Worm (Caenorhabditis elegans) whole organism, L2 larva: ENCODE data around the gene srx-86.

Source experiments
- alr-1 ChIP-seq: fragments of 150-350 bp; optimal IDR thresholded peaks from 2 replicates; lab custom pipeline; 2014; ENCODE audit warnings: missing biosample characterization, missing genetic modification characterization
- elt-3 ChIP-seq: sonication (generic microtip); optimal IDR thresholded peaks from 2 replicates; lab custom pipeline; 2017; ENCODE audit warnings: missing biosample characterization, missing genetic modification characterization
- lin-39 ChIP-seq: fragments of 150-350 bp; optimal IDR thresholded peaks from 2 replicates; lab custom pipeline; 2014; ENCODE audit warnings: missing biosample characterization, missing genetic modification reagents, missing genetic modification characterization
- nhr-237 ChIP-seq: fragments of 150-350 bp; optimal IDR thresholded peaks from 2 replicates; lab custom pipeline; 2014; ENCODE audit warnings: missing biosample characterization, missing genetic modification characterization
- peb-1 ChIP-seq: fragments of 150-350 bp; optimal IDR thresholded peaks from 2 replicates; lab custom pipeline; 2014; ENCODE audit warnings: missing biosample characterization, missing genetic modification characterization
- ztf-1 ChIP-seq: fragments of 200-800 bp; sonication (Bioruptor generic); conservative IDR thresholded peaks from 2 replicates; pipeline ENCODE4 v1.3.6; 2022; ENCODE audit warnings: missing genetic modification characterization, missing compliant biosample characterization

DNA sequence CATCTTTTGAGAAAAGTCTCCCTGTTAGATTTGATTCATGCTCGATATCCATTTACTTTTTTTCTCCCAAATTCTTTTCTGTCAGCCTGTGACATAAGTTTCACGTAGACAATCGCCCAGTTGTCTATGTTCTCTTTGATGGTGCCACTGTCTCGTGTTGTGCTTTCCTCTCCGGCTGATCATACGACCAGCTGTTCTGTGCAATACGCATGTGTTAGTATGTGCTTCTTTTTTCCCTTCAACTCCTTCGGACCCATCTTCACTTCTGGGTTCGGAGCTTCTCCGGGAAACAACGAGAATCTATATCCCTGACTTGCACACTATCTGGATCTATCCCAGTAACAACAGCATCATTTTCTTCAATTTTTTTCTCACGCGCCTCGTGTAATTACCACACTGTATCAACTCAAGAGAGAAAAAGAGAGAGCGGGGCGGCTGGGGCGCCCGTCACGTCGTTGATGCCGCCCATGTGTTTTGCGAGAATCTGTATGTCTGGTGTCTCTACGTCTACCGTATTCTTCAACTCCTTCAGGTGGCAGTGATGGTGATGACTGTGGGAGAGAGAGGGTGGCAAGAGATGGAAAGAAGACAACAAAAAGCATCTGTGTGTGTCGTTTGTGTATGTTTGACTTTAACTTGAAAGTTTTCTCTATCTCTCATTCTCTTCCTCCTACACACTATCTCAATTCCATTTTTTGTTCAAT is 30.8 kb upstream of the srx-86 start:
- TF ChIP-seq ztf-1 (GFP tag; lab: Robert Waterston, UW) (no peak), elt-3 (tag; lab: Kevin White, UChicago) (no peak), nhr-237 (tag; lab: Kevin White, UChicago) (no peak), alr-1 (tag; lab: Kevin White, UChicago) (no peak), lin-39 (no peak), peb-1 (no peak)
